Worm (Caenorhabditis elegans) whole organism, mixed stage, embryonic: Measurements from ENCODE around the gene phy-4.

Experiments used
- hlh-1 ChIP-seq: fragments of 150-350 bp; optimal IDR thresholded peaks from 2 replicates; lab custom pipeline; 2014; ENCODE audit warnings: missing biosample characterization, missing genetic modification reagents, missing genetic modification characterization
- lsy-2 ChIP-seq: fragments of 150-350 bp; optimal IDR thresholded peaks from 2 replicates; lab custom pipeline; 2014; ENCODE audit warnings: missing biosample characterization, missing genetic modification characterization
- sptf-1 ChIP-seq: sonication (generic microtip); optimal IDR thresholded peaks from 2 replicates; lab custom pipeline; 2017; ENCODE audit warnings: mild to moderate bottlenecking, missing genetic modification characterization, moderate library complexity, missing compliant biosample characterization
- ztf-11 ChIP-seq: fragments of 150-350 bp; optimal IDR thresholded peaks from 2 replicates; lab custom pipeline; 2014; ENCODE audit warnings: missing biosample characterization, missing genetic modification characterization

ce11 chrV:19470385-19470784 is 43.1 kb downstream of the phy-4 start, which contains the start of gene Y43F8B.11:
- TF ChIP-seq hlh-1 (no peak), lsy-2 (tag; lab: Kevin White, UChicago) (no peak), sptf-1 (no peak), ztf-11 (tag; lab: Kevin White, UChicago) (no peak)
